Worm (Caenorhabditis elegans) whole organism, L4/young adult: ENCODE measurements around the gene sws-1.

Experiments
- W03F9.2 ChIP-seq: fragments of 150-350 bp; optimal IDR thresholded peaks from 2 replicates; lab custom pipeline; 2014; ENCODE audit warnings: missing biosample characterization, missing genetic modification characterization
- dao-5 ChIP-seq: sonication (generic microtip); optimal IDR thresholded peaks from 2 replicates; lab custom pipeline; 2016; ENCODE audit warnings: missing genotype, missing genetic modification characterization, moderate library complexity, missing compliant biosample characterization
- him-1 ChIP-seq: sonication (generic microtip); optimal IDR thresholded peaks from 2 replicates; lab custom pipeline; 2016; ENCODE audit warnings: missing genotype, missing genetic modification reagents, missing genetic modification characterization, missing compliant biosample characterization

Gene sws-1

ce11 chrV:18934539-18934938 lies 46.7 kb downstream of the sws-1 start:
- no peak for TF ChIP-seq him-1 (tag; lab: Kevin White, UChicago)

ce11 chrV:18931279-18931678 lies 50.0 kb downstream of the sws-1 start, which contains the start of gene ptr-22:
TSS of gene ptr-22 (minus strand) at chrV:18931379.
- no peak for TF ChIP-seq him-1 (tag; lab: Kevin White, UChicago)
- TF ChIP-seq W03F9.2 (tag; lab: Kevin White, UChicago) = no peak
- no peak for TF ChIP-seq dao-5

- TF ChIP-seq W03F9.2 (tag; lab: Kevin White, UChicago) (no peak), dao-5 (no peak), him-1 (tag; lab: Kevin White, UChicago) (no peak)
Measured at ce11 chrV:18930748-18931147, 50.5 kb downstream of the sws-1 start.
